Fruit fly (Drosophila melanogaster) whole organism, embryonic: ENCODE measurements around the gene jim.

ENCODE experiments used
- CG11560 ChIP-seq: fragments of 200-800 bp; sonication (Bioruptor generic); IDR thresholded peaks from 3 replicates; pipeline ENCODE4 v1.3.6; 2022; ENCODE audit warnings: missing biosample characterization, missing genetic modification characterization
- HLHmδ ChIP-seq: fragments of 200-800 bp; sonication (Bioruptor generic); optimal IDR thresholded peaks from 2 replicates; lab custom pipeline; 2018; ENCODE audit warnings: missing biosample characterization, mild to moderate bottlenecking, missing genetic modification characterization, moderate library complexity
- Trl ChIP-seq, 3 experiments: fragments of >200 bp in 2 of 3; fragments of 200-800 bp in 1 of 3; sonication (Bioruptor generic) in 1 of 3; optimal IDR thresholded peaks; 2 replicates in 1 of 3; 3 replicates in 2 of 3; lab custom pipeline; 2016 to 2017; ENCODE audit warnings: missing biosample characterization in 1 of 3, missing genetic modification characterization in 1 of 3
- ato ChIP-seq: fragments of 200-800 bp; sonication (Bioruptor generic); IDR thresholded peaks from 2 replicates; pipeline ENCODE4 v1.3.6; 2022; ENCODE audit warnings: missing biosample characterization, missing genetic modification characterization; ENCODE audit not compliant: partially characterized antibody
- fu2 ChIP-seq: fragments of 200-800 bp; sonication (Bioruptor generic); optimal IDR thresholded peaks from 2 replicates; lab custom pipeline; 2016; ENCODE audit warnings: missing biosample characterization, missing genetic modification characterization
- shn ChIP-seq: fragments of 200-800 bp; sonication (Bioruptor generic); optimal IDR thresholded peaks from 3 replicates; lab custom pipeline; 2016; ENCODE audit warnings: missing biosample characterization, missing genetic modification characterization
- trh ChIP-seq: fragments of 200-800 bp; sonication (Bioruptor generic); optimal IDR thresholded peaks from 2 replicates; lab custom pipeline; 2016; ENCODE audit warnings: missing biosample characterization, missing genetic modification characterization

dm6 chr3L:22847679-22848118, 12.7 kb upstream of the jim start:
- TF ChIP-seq fu2 (GFP tag; lab: Kevin White, UChicago) (no peak), trh (no peak), CG11560 (no peak), HLHmδ (GFP tag; lab: Kevin White, UChicago) (no peak), ato (GFP tag; lab: Robert Waterston, UW) (peak; percentile 94), shn (no peak), Trl (optimal IDR thresholded peaks at IDR 0.05; lab: Kevin White, UChicago) (no peak), Trl (GFP tag; optimal IDR thresholded peaks at IDR 0.05; lab: Kevin White, UChicago) (no peak)
